Fruit fly (Drosophila melanogaster): ENCODE results near the gene Ccp84Ag.

DNA sequence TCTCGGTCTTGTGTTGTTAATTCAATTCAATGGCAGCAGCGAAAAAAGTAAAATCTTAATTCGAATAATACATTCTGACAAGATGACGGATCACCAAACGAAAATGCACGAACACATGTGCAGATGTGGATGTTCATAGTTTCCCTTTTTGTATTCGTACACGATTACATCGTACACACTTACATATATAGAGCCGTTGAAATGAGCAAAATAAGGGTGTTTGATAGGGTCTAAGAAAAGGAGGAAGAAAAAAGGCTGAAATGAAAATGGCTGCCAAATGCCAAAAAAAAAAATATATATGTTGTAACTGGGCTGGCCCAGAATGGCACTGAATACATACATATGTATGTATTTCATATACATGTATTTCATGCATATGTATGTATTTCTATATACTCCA, 18.3 kb upstream of the Ccp84Ag start:
- no peak for TF ChIP-seq CG11617 (GFP tag; optimal IDR thresholded peaks at IDR 0.05)
- no peak for TF ChIP-seq ovo (GFP tag; optimal IDR thresholded peaks at IDR 0.05)
- TF ChIP-seq CG7045 (GFP tag; optimal IDR thresholded peaks at IDR 0.05) = no peak
- TF ChIP-seq CG14711 (tag; optimal IDR thresholded peaks at IDR 0.05) = no peak
- no peak for TF ChIP-seq kay (GFP tag; ENCODE audit: borderline replicate concordance)
- TF ChIP-seq Hr96 (GFP tag; optimal IDR thresholded peaks at IDR 0.05) = no peak
- no peak for TF ChIP-seq CG12768 (GFP tag; optimal IDR thresholded peaks at IDR 0.05)
